Worm (Caenorhabditis elegans): ENCODE results near the gene cdc-48.1.

DNA sequence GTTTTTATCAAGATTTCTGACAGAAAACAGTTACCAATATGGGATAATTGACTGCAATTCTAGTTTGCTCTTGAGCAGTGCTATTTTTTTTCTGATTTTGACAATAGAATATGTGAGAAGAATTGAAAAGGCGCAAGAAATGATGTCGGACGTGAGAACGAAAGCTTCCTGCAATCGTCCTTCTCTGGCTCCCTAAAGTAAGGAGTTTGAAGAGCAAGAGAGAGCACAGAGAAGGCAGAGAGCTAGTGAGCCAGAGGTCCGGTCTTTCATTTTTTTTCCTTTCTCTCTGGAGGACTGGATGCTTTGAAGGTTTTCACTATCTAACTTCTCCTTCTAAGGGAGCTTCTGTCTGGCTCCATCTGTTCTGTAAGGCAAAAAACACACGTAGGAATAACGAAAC, 13.0 kb downstream of the cdc-48.1 start:
- peak in 1 of 2 experiments; percentile 19 for TF ChIP-seq mdl-1 (tag; optimal IDR thresholded peaks at IDR 0.05)
- TF ChIP-seq nhr-10 (tag; optimal IDR thresholded peaks at IDR 0.05): no peak
- no peak for TF ChIP-seq nhr-25 (tag; optimal IDR thresholded peaks at IDR 0.05)
- no peak for TF ChIP-seq elt-3 (tag; optimal IDR thresholded peaks at IDR 0.05)
- TF ChIP-seq snpc-4 (tag; optimal IDR thresholded peaks at IDR 0.05): no peak
- no peak for TF ChIP-seq nhr-6 (tag; optimal IDR thresholded peaks at IDR 0.05)
- TF ChIP-seq zag-1 (tag; optimal IDR thresholded peaks at IDR 0.05): peak; percentile 4
- no peak for TF ChIP-seq nhr-77 (tag; optimal IDR thresholded peaks at IDR 0.05)
- no peak for TF ChIP-seq ama-1 (optimal IDR thresholded peaks at IDR 0.05)
- no peak for TF ChIP-seq nhr-237 (tag; optimal IDR thresholded peaks at IDR 0.05)
- no peak for TF ChIP-seq unc-55 (GFP tag; optimal IDR thresholded peaks at IDR 0.05)
- no peak for TF ChIP-seq egl-27 (tag; optimal IDR thresholded peaks at IDR 0.05)
- no peak for TF ChIP-seq unc-39 (tag; optimal IDR thresholded peaks at IDR 0.05)
- no peak for TF ChIP-seq dmd-4 (tag; optimal IDR thresholded peaks at IDR 0.05)

Data from whole organism, L2 larva.